Worm (Caenorhabditis elegans) whole organism, young adult: ENCODE data around the gene pqn-53.

ENCODE experiments used
- F57A8.1 ChIP-seq: fragments of 200-800 bp; sonication (Bioruptor generic); optimal IDR thresholded peaks from 2 replicates; lab custom pipeline; 2018; ENCODE audit warnings: mild to moderate bottlenecking, missing genetic modification characterization, moderate library complexity, missing compliant biosample characterization
- T26A5.8 ChIP-seq: sonication (generic microtip); optimal IDR thresholded peaks from 2 replicates; lab custom pipeline; 2016; ENCODE audit warnings: missing genetic modification characterization, missing compliant biosample characterization
- nhr-90 ChIP-seq: sonication (generic microtip); optimal IDR thresholded peaks from 2 replicates; lab custom pipeline; 2016; ENCODE audit warnings: missing genotype, mild to moderate bottlenecking, missing genetic modification characterization, missing compliant biosample characterization

DNA sequence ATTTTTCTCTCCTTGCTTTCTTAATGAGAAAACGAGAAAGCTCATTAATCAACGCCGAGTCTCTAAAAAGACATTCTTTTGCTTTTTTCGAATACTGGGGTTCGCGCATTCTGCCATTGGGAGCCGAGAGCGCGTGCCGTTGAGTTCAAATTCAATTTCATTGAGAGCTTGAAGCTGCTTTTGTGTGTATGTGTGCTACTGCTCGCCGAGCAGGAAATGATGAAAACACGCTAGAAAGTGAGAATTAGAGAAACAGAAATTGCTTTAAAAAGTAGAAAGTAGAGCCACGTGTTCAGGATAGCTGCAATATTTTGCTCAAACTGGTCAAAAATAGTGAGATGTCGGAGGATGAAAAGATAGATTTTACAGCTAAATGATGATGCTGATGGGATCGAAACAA is 39.5 kb downstream of the pqn-53 start:
- TF ChIP-seq nhr-90 (no peak), T26A5.8 (tag; lab: Kevin White, UChicago) (no peak), F57A8.1 (GFP tag; lab: Kevin White, UChicago) (no peak)
